In genomic region chr2L:5090352-5090751, dm6 we compare ENCODE assay signal across 3 fruit fly cellular contexts.
A peak's percentile ranks its signal among the peaks of the same experiment; 100 is the strongest.
TF ChIP-seq lines count a peak whose summit lies in the region.

No protein-coding gene starts in this region.

- no peak for TF ChIP-seq CTCF in whole organism, embryonic (GFP tag; optimal IDR thresholded peaks at IDR 0.05; lab: Kevin White, UChicago)

TF ChIP-seq in whole organism, embryonic, 481 proteins besides CTCF, POLR2A, EP300 and RAD21:
- no peak for TF ChIP-seq CG6654 (GFP tag; optimal IDR thresholded peaks at IDR 0.05; lab: Kevin White, UChicago)
- peak; percentile 7; the same call in 1 of the 2 replicates for TF ChIP-seq CG10366 (GFP tag; IDR thresholded peaks at IDR 0.05; lab: Robert Waterston, UW)
- peak; percentile 44; the same call in 1 of the 2 replicates for TF ChIP-seq Drgx (GFP tag; IDR thresholded peaks at IDR 0.05; lab: Robert Waterston, UW)
TF ChIP-seq in whole organism, embryonic: peak in this region for 2.

TF ChIP-seq in whole organism, prepupa, 60 proteins besides CTCF, POLR2A, EP300 and RAD21 (continues in another document):
- TF ChIP-seq net (GFP tag; optimal IDR thresholded peaks at IDR 0.05; lab: Kevin White, UChicago) = peak; percentile 26
- TF ChIP-seq CG34406 (GFP tag; optimal IDR thresholded peaks at IDR 0.05; lab: Kevin White, UChicago) = no peak
- TF ChIP-seq achi (GFP tag; optimal IDR thresholded peaks at IDR 0.05; lab: Kevin White, UChicago) = peak; percentile 43
- TF ChIP-seq CG32006 (GFP tag; optimal IDR thresholded peaks at IDR 0.05; lab: Kevin White, UChicago) = peak; percentile 77
- TF ChIP-seq CG10631 (GFP tag; optimal IDR thresholded peaks at IDR 0.05; lab: Kevin White, UChicago) = peak; percentile 39
- no peak for TF ChIP-seq CG7368 (GFP tag; optimal IDR thresholded peaks at IDR 0.05; lab: Kevin White, UChicago)
- TF ChIP-seq Eip78C (GFP tag; lab: Kevin White, UChicago) = peak; percentile 72
- TF ChIP-seq Smox (GFP tag; optimal IDR thresholded peaks at IDR 0.05; lab: Kevin White, UChicago) = no peak
- peak; percentile 30 for TF ChIP-seq dac (GFP tag; optimal IDR thresholded peaks at IDR 0.05; lab: Kevin White, UChicago)
- TF ChIP-seq fd59A (GFP tag; optimal IDR thresholded peaks at IDR 0.05; lab: Kevin White, UChicago) = peak; percentile 4
- TF ChIP-seq Hr4 (GFP tag; optimal IDR thresholded peaks at IDR 0.05; lab: Kevin White, UChicago) = no peak
- TF ChIP-seq CG16779 (tag; optimal IDR thresholded peaks at IDR 0.05; lab: Kevin White, UChicago) = peak; percentile 18
- TF ChIP-seq CG6854 (GFP tag; optimal IDR thresholded peaks at IDR 0.05; lab: Kevin White, UChicago) = no peak
- no peak for TF ChIP-seq dsx (GFP tag; optimal IDR thresholded peaks at IDR 0.05; lab: Kevin White, UChicago; ENCODE audit: poor library complexity, severe bottlenecking)
- TF ChIP-seq eg (GFP tag; IDR thresholded peaks at IDR 0.05; lab: Robert Waterston, UW) = peak; percentile 70; the same call in 2 of the 3 replicates
- TF ChIP-seq CG4318 (GFP tag; optimal IDR thresholded peaks at IDR 0.05; lab: Kevin White, UChicago) = no peak
- TF ChIP-seq CG11762 (GFP tag; optimal IDR thresholded peaks at IDR 0.05; lab: Kevin White, UChicago; ENCODE audit: insufficient read depth) = no peak
- TF ChIP-seq CG8319 (GFP tag; optimal IDR thresholded peaks at IDR 0.05; lab: Kevin White, UChicago) = no peak
- no peak for TF ChIP-seq Hr38 (GFP tag; optimal IDR thresholded peaks at IDR 0.05; lab: Kevin White, UChicago)
- peak; percentile 23 for TF ChIP-seq CG6792 (GFP tag; optimal IDR thresholded peaks at IDR 0.05; lab: Kevin White, UChicago)
- peak; percentile 27 for TF ChIP-seq Eip75B (GFP tag; optimal IDR thresholded peaks at IDR 0.05; lab: Kevin White, UChicago)
- peak in 1 of 2 experiments; percentile 46 for TF ChIP-seq salr (GFP tag; optimal IDR thresholded peaks at IDR 0.05; lab: Kevin White, UChicago)
- no peak; the same call in 1 of the 2 replicates for TF ChIP-seq Gug (GFP tag; IDR thresholded peaks at IDR 0.05; lab: Robert Waterston, UW)
- peak; percentile 41 for TF ChIP-seq CG3032 (tag; optimal IDR thresholded peaks at IDR 0.05; lab: Kevin White, UChicago)
- no peak for TF ChIP-seq ss (GFP tag; optimal IDR thresholded peaks at IDR 0.05; lab: Kevin White, UChicago)
- TF ChIP-seq CG10669 (GFP tag; optimal IDR thresholded peaks at IDR 0.05; lab: Kevin White, UChicago) = peak; percentile 40
- peak; percentile 35 for TF ChIP-seq CG8632 (GFP tag; optimal IDR thresholded peaks at IDR 0.05; lab: Kevin White, UChicago)
- 0 out of 3 replicates have a peak, but pooled peaks have one; percentile 32 for TF ChIP-seq CG6163 (GFP tag; IDR thresholded peaks at IDR 0.05; lab: Robert Waterston, UW)
- no peak for TF ChIP-seq Sox15 (GFP tag; optimal IDR thresholded peaks at IDR 0.05; lab: Kevin White, UChicago)
- TF ChIP-seq CG11902 (GFP tag; optimal IDR thresholded peaks at IDR 0.05; lab: Kevin White, UChicago) = no peak
- TF ChIP-seq acj6 (GFP tag; optimal IDR thresholded peaks at IDR 0.05; lab: Kevin White, UChicago) = peak; percentile 46
- peak; percentile 65 for TF ChIP-seq CG8119 (GFP tag; IDR thresholded peaks at IDR 0.05; lab: Robert Waterston, UW)
- peak; percentile 2 for TF ChIP-seq lz (GFP tag; optimal IDR thresholded peaks at IDR 0.05; lab: Kevin White, UChicago)
- TF ChIP-seq Ets21C (GFP tag; optimal IDR thresholded peaks at IDR 0.05; lab: Kevin White, UChicago) = no peak
- peak; percentile 9 for TF ChIP-seq CG3919 (GFP tag; optimal IDR thresholded peaks at IDR 0.05; lab: Kevin White, UChicago)
- peak; percentile 21 for TF ChIP-seq esn (GFP tag; optimal IDR thresholded peaks at IDR 0.05; lab: Kevin White, UChicago)
- TF ChIP-seq Eip93F (GFP tag; optimal IDR thresholded peaks at IDR 0.05; lab: Kevin White, UChicago) = no peak
- TF ChIP-seq CG31627 (GFP tag; optimal IDR thresholded peaks at IDR 0.05; lab: Kevin White, UChicago) = no peak
- TF ChIP-seq Hr39 (GFP tag; optimal IDR thresholded peaks at IDR 0.05; lab: Kevin White, UChicago) = no peak
- TF ChIP-seq pdm3 (GFP tag; optimal IDR thresholded peaks at IDR 0.05; lab: Kevin White, UChicago) = peak; percentile 42
- TF ChIP-seq fkh (GFP tag; optimal IDR thresholded peaks at IDR 0.05; lab: Kevin White, UChicago) = no peak
- no peak for TF ChIP-seq fd85E (GFP tag; optimal IDR thresholded peaks at IDR 0.05; lab: Kevin White, UChicago)
- peak; percentile 12 for TF ChIP-seq topi (GFP tag; optimal IDR thresholded peaks at IDR 0.05; lab: Kevin White, UChicago)
- no peak for TF ChIP-seq Met (GFP tag; optimal IDR thresholded peaks at IDR 0.05; lab: Kevin White, UChicago)

TF ChIP-seq in whole organism, pupa, 21 proteins besides CTCF, POLR2A, EP300 and RAD21:
- TF ChIP-seq CG4496 (GFP tag; IDR thresholded peaks at IDR 0.05; lab: Robert Waterston, UW) (peak; percentile 57; the same call in 1 of the 3 replicates), rn (GFP tag; IDR thresholded peaks at IDR 0.05; lab: Robert Waterston, UW) (0 out of 2 replicates have a peak, but pooled peaks have one; percentile 28), CG9948 (tag; optimal IDR thresholded peaks at IDR 0.05; lab: Kevin White, UChicago) (peak; percentile 24), D1 (tag; optimal IDR thresholded peaks at IDR 0.05; lab: Kevin White, UChicago) (no peak), fd96Ca (GFP tag; IDR thresholded peaks at IDR 0.05; lab: Robert Waterston, UW) (peak; percentile 73; the same call in 2 of the 3 replicates), CG14655 (GFP tag; optimal IDR thresholded peaks at IDR 0.05; lab: Kevin White, UChicago) (peak; percentile 55), EcR (GFP tag; optimal IDR thresholded peaks at IDR 0.05; lab: Kevin White, UChicago) (no peak), CG13204 (GFP tag; optimal IDR thresholded peaks at IDR 0.05; lab: Kevin White, UChicago) (no peak), Ets98B (GFP tag; IDR thresholded peaks at IDR 0.05; lab: Robert Waterston, UW) (peak; percentile 16; the same call in 1 of the 2 replicates), Pif1A (GFP tag; optimal IDR thresholded peaks at IDR 0.05; lab: Kevin White, UChicago) (peak; percentile 59), CG8159 (tag; optimal IDR thresholded peaks at IDR 0.05; lab: Kevin White, UChicago) (peak; percentile 45), CG34367 (tag; optimal IDR thresholded peaks at IDR 0.05; lab: Kevin White, UChicago) (peak; percentile 0), CG17806 (tag; optimal IDR thresholded peaks at IDR 0.05; lab: Kevin White, UChicago) (peak; percentile 44), CG8301 (tag; optimal IDR thresholded peaks at IDR 0.05; lab: Kevin White, UChicago) (peak; percentile 60), CG15710 (tag; optimal IDR thresholded peaks at IDR 0.05; lab: Kevin White, UChicago) (peak; percentile 41), CG12605 (GFP tag; IDR thresholded peaks at IDR 0.05; lab: Robert Waterston, UW) (peak; percentile 31; the same call in 1 of the 2 replicates), gl (tag; optimal IDR thresholded peaks at IDR 0.05; lab: Kevin White, UChicago) (no peak), CG10348 (GFP tag; IDR thresholded peaks at IDR 0.05; lab: Robert Waterston, UW) (0 out of 2 replicates have a peak, but pooled peaks have one; percentile 20), Pif1B (GFP tag; optimal IDR thresholded peaks at IDR 0.05; lab: Kevin White, UChicago) (no peak), CG32121 (GFP tag; IDR thresholded peaks at IDR 0.05; lab: Robert Waterston, UW) (peak; percentile 41; the same call in 1 of the 2 replicates)

Comparison
In these comparisons a context has a peak if more than half of its experiments do, and no peak if none do; other contexts are left out.
1. Of the 7 proteins assayed by ChIP-seq in both whole organism, embryonic and whole organism, prepupa: peak only in whole organism, embryonic: none; only in whole organism, prepupa: CG16779; in both: none; in neither: 6.